Fruit fly (Drosophila melanogaster): Measurements from ENCODE around the gene CG33110.

Gene CG33110

dm6 chr3R:22624737-22625136 lies 54.7 kb downstream of the CG33110 start:
- TF ChIP-seq cic (GFP tag; optimal IDR thresholded peaks at IDR 0.05), result no peak
- no peak for TF ChIP-seq CG33017 (tag; optimal IDR thresholded peaks at IDR 0.05)
- TF ChIP-seq CG14711 (tag; optimal IDR thresholded peaks at IDR 0.05), result peak; percentile 51
- TF ChIP-seq CG1620 (GFP tag; optimal IDR thresholded peaks at IDR 0.05), result no peak
- no peak for TF ChIP-seq Crg-1 (GFP tag; optimal IDR thresholded peaks at IDR 0.05)
- TF ChIP-seq kay (GFP tag; ENCODE audit: borderline replicate concordance), result no peak
- no peak for TF ChIP-seq CG12768 (GFP tag; optimal IDR thresholded peaks at IDR 0.05)
- TF ChIP-seq tj (GFP tag; optimal IDR thresholded peaks at IDR 0.05), result peak; percentile 82
- TF ChIP-seq CG7101 (tag; optimal IDR thresholded peaks at IDR 0.05), result peak; percentile 32
- TF ChIP-seq ovo (GFP tag; optimal IDR thresholded peaks at IDR 0.05), result no peak
- TF ChIP-seq Mnt (GFP tag; optimal IDR thresholded peaks at IDR 0.05), result no peak
- peak; percentile 69 for TF ChIP-seq bab1 (GFP tag; optimal IDR thresholded peaks at IDR 0.05)
- no peak for TF ChIP-seq CG11617 (GFP tag; optimal IDR thresholded peaks at IDR 0.05)
- TF ChIP-seq Hr96 (GFP tag; optimal IDR thresholded peaks at IDR 0.05), result no peak
- peak in 1 of 2 experiments; percentile 3 for TF ChIP-seq cnc (optimal IDR thresholded peaks at IDR 0.05)
- no peak for TF ChIP-seq CG5204 (GFP tag; optimal IDR thresholded peaks at IDR 0.05)
- no peak for TF ChIP-seq CG7045 (GFP tag; optimal IDR thresholded peaks at IDR 0.05)
- TF ChIP-seq pad (GFP tag; optimal IDR thresholded peaks at IDR 0.05), result no peak
- TF ChIP-seq toe (GFP tag; optimal IDR thresholded peaks at IDR 0.05), result no peak
- no peak for TF ChIP-seq Clk (GFP tag; optimal IDR thresholded peaks at IDR 0.05)

dm6 chr3R:22625514-22626333 lies 55.7 kb downstream of the CG33110 start:
- TF ChIP-seq CG7101 (tag; optimal IDR thresholded peaks at IDR 0.05) (peak; percentile 19), CG5204 (GFP tag; optimal IDR thresholded peaks at IDR 0.05) (peak; percentile 12), CG33017 (tag; optimal IDR thresholded peaks at IDR 0.05) (no peak), Mnt (GFP tag; optimal IDR thresholded peaks at IDR 0.05) (no peak), CG14711 (tag; optimal IDR thresholded peaks at IDR 0.05) (peak; percentile 31), bab1 (GFP tag; optimal IDR thresholded peaks at IDR 0.05) (peak; percentile 9)

dm6 chr3R:22626334-22626688 lies 56.3 kb downstream of the CG33110 start:
- TF ChIP-seq CG1620 (GFP tag; optimal IDR thresholded peaks at IDR 0.05), result no peak
- TF ChIP-seq CG12768 (GFP tag; optimal IDR thresholded peaks at IDR 0.05), result peak; percentile 38
- no peak for TF ChIP-seq CG14711 (tag; optimal IDR thresholded peaks at IDR 0.05)

dm6 chr3R:22626842-22627392 lies 56.9 kb downstream of the CG33110 start:
- TF ChIP-seq kay (GFP tag; ENCODE audit: borderline replicate concordance) (peak; percentile 98), tj (GFP tag; optimal IDR thresholded peaks at IDR 0.05) (peak; percentile 48), ovo (GFP tag; optimal IDR thresholded peaks at IDR 0.05) (no peak), cic (GFP tag; optimal IDR thresholded peaks at IDR 0.05) (peak; percentile 98), CG5204 (GFP tag; optimal IDR thresholded peaks at IDR 0.05) (no peak), Crg-1 (GFP tag; optimal IDR thresholded peaks at IDR 0.05) (no peak), bab1 (GFP tag; optimal IDR thresholded peaks at IDR 0.05) (no peak), Hr96 (GFP tag; optimal IDR thresholded peaks at IDR 0.05) (no peak), CG12768 (GFP tag; optimal IDR thresholded peaks at IDR 0.05) (peak; percentile 75), Clk (GFP tag; optimal IDR thresholded peaks at IDR 0.05) (no peak), pad (GFP tag; optimal IDR thresholded peaks at IDR 0.05) (peak; percentile 77), CG7045 (GFP tag; optimal IDR thresholded peaks at IDR 0.05) (peak; percentile 64), cnc (optimal IDR thresholded peaks at IDR 0.05) (no peak), Mnt (GFP tag; optimal IDR thresholded peaks at IDR 0.05) (peak; percentile 38), CG33017 (tag; optimal IDR thresholded peaks at IDR 0.05) (no peak), toe (GFP tag; optimal IDR thresholded peaks at IDR 0.05) (no peak), CG14711 (tag; optimal IDR thresholded peaks at IDR 0.05) (peak; percentile 3), CG1620 (GFP tag; optimal IDR thresholded peaks at IDR 0.05) (no peak), CG11617 (GFP tag; optimal IDR thresholded peaks at IDR 0.05) (peak; percentile 51), CG7101 (tag; optimal IDR thresholded peaks at IDR 0.05) (peak; percentile 26)

- TF ChIP-seq CG7101 (tag; optimal IDR thresholded peaks at IDR 0.05) (no peak), CG14711 (tag; optimal IDR thresholded peaks at IDR 0.05) (no peak), Clk (GFP tag; optimal IDR thresholded peaks at IDR 0.05) (no peak), Hr96 (GFP tag; optimal IDR thresholded peaks at IDR 0.05) (no peak), tj (GFP tag; optimal IDR thresholded peaks at IDR 0.05) (no peak)
These were observed 58.0 kb downstream of the CG33110 start for dm6 chr3R:22627936-22628513.

dm6 chr3R:22629174-22629573 lies 59.2 kb downstream of the CG33110 start:
- TF ChIP-seq tj (GFP tag; optimal IDR thresholded peaks at IDR 0.05) (no peak), cnc (optimal IDR thresholded peaks at IDR 0.05) (no peak), Crg-1 (GFP tag; optimal IDR thresholded peaks at IDR 0.05) (no peak), bab1 (GFP tag; optimal IDR thresholded peaks at IDR 0.05) (no peak), pad (GFP tag; optimal IDR thresholded peaks at IDR 0.05) (no peak)
